Fruit fly (Drosophila melanogaster): Measurements from ENCODE around the gene CG42526.

CG42526 gene

DNA sequence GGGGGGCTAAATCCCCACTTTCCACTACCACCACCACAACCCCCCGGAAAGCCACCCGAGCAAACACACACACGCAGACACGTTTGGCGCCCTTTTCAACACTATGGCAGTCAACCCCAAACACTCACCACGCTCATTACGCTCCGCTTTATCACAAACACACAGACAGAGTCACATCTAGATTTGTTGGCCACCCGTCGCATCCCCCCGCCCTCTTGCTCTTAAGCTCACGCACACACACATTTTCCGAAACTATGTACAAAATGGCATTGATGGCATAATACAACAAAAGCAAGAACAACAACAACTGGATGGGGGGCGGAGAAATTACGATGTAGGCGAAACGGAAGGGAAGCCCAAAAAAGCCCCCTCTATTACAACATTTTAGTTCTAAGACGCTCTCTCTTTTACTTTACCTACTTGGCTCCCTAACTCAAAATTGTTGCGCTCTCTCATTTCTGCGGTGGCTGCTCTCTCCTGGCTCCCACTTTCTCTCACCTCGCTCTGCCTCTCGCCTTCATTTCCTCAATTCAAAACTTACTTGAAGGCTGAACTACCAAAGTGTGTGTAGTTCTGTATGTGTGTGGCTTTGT, 30.5 kb upstream of the CG42526 start (continued):
- TF ChIP-seq CG7372 (GFP tag; IDR thresholded peaks at IDR 0.05) (no peak), Dbx (GFP tag; IDR thresholded peaks at IDR 0.05) (0 out of 3 replicates have a peak, but pooled peaks have one; percentile 16), CG12769 (tag; optimal IDR thresholded peaks at IDR 0.05) (peak; percentile 30)

DNA sequence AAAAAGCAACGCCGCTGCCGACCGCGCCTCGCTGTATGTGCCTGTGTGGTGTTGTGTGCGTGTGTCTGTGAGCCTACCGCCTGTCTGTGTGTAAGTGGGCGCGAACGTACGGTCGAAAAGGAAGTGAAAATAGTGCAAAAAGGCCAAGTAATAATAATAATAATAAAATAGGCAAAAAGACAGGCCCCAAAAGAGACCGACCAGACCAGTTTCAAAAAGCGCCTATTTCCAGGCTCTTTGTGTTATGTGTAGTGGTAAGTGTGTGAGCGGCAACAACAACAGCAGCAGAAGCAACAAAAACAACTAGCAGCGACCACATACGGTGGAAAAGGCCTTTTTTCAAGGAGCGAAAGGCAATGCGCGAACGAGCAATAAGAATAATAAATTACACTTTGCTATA, 27.6 kb upstream of the CG42526 start:
- TF ChIP-seq cg (GFP tag; optimal IDR thresholded peaks at IDR 0.05) (peak; percentile 86), Elba2 (GFP tag; optimal IDR thresholded peaks at IDR 0.05) (peak; percentile 49), Awh (GFP tag; IDR thresholded peaks at IDR 0.05) (no peak), CG15269 (tag; optimal IDR thresholded peaks at IDR 0.05) (no peak), bsh (GFP tag; optimal IDR thresholded peaks at IDR 0.05) (peak in 1 of 2 experiments; percentile 20), pros (GFP tag; optimal IDR thresholded peaks at IDR 0.05) (no peak), chinmo (GFP tag; IDR thresholded peaks at IDR 0.05; ENCODE audit: partially characterized antibody) (0 out of 4 replicates have a peak, but pooled peaks have one; percentile 49), CG4360 (GFP tag; IDR thresholded peaks at IDR 0.05) (peak; percentile 69), CG12219 (GFP tag; optimal IDR thresholded peaks at IDR 0.05) (no peak), jing (GFP tag; optimal IDR thresholded peaks at IDR 0.05) (no peak), YL-1 (GFP tag; optimal IDR thresholded peaks at IDR 0.05) (no peak), nom (GFP tag; optimal IDR thresholded peaks at IDR 0.05) (peak; percentile 92), Jarid2 (GFP tag; optimal IDR thresholded peaks at IDR 0.05) (no peak)

DNA sequence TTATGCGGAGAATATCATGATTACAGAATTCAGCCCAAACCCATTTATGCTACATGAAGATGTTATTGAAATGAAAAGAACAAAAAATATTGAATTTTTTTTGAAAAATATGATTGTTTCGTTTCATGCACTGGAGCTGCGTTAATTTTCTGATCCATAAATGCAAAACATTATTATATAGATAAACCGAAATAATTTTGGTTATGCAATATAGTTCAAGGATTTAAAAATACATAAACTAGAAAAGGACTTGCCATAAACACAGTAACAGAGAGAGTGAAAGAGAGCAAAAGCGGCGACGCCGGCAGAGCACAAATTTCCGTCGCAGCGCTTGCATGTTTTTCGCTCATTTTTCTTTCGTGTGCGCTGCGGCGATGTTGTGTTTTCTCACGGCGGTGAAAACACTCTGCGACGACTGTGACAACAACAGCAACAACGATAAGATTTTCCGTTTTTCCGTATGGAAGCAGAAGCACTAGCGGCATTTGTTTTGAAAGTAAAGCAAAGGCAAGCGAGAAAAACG, 27.1 kb upstream of the CG42526 start:
- no peak for TF ChIP-seq CG7963 (GFP tag; IDR thresholded peaks at IDR 0.05; ENCODE audit: partially characterized antibody)
- peak; percentile 54 for TF ChIP-seq CG31365 (tag; optimal IDR thresholded peaks at IDR 0.05)
- no peak for TF ChIP-seq cg (GFP tag; optimal IDR thresholded peaks at IDR 0.05)
- TF ChIP-seq hkb (optimal IDR thresholded peaks at IDR 0.05), result no peak
- TF ChIP-seq hkb (GFP tag; IDR thresholded peaks at IDR 0.05), result peak; percentile 86
- no peak for TF ChIP-seq CG1832 (GFP tag; optimal IDR thresholded peaks at IDR 0.05)
- peak; percentile 83 for TF ChIP-seq bcd (GFP tag; optimal IDR thresholded peaks at IDR 0.05)
- TF ChIP-seq chinmo (GFP tag; IDR thresholded peaks at IDR 0.05; ENCODE audit: partially characterized antibody), result no peak
- peak; percentile 72 for TF ChIP-seq tgo (GFP tag; IDR thresholded peaks at IDR 0.05)
- TF ChIP-seq dmrt99B (tag; optimal IDR thresholded peaks at IDR 0.05), result peak; percentile 94
- TF ChIP-seq CG15479 (GFP tag; optimal IDR thresholded peaks at IDR 0.05), result peak; percentile 76
- no peak for TF ChIP-seq Hr39 (optimal IDR thresholded peaks at IDR 0.05)
- peak; percentile 87 for TF ChIP-seq Med (GFP tag)
- peak; percentile 9 for TF ChIP-seq wek (GFP tag; optimal IDR thresholded peaks at IDR 0.05)
- peak; percentile 90 for TF ChIP-seq BtbVII (GFP tag; optimal IDR thresholded peaks at IDR 0.05)
- peak; percentile 76 for TF ChIP-seq gro (GFP tag; optimal IDR thresholded peaks at IDR 0.05)
- peak; percentile 82 for TF ChIP-seq lbe (GFP tag; optimal IDR thresholded peaks at IDR 0.05)
- TF ChIP-seq Rfx (GFP tag; IDR thresholded peaks at IDR 0.05), result peak; percentile 82
- TF ChIP-seq da (GFP tag; optimal IDR thresholded peaks at IDR 0.05), result no peak
- TF ChIP-seq CG14860 (GFP tag; IDR thresholded peaks at IDR 0.05; ENCODE audit: partially characterized antibody), result no peak
- TF ChIP-seq run (tag; optimal IDR thresholded peaks at IDR 0.05), result peak; percentile 89
- TF ChIP-seq dimm (GFP tag; IDR thresholded peaks at IDR 0.05), result no peak
- TF ChIP-seq maf-S (GFP tag; optimal IDR thresholded peaks at IDR 0.05), result peak; percentile 84
- peak; percentile 58; the same call in 1 of the 2 replicates for TF ChIP-seq ara (GFP tag; IDR thresholded peaks at IDR 0.05)
- peak; percentile 80 for TF ChIP-seq CG1603 (tag; optimal IDR thresholded peaks at IDR 0.05)
- peak; percentile 74 to 98 for TF ChIP-seq Pdp1 (GFP tag; optimal IDR thresholded peaks at IDR 0.05)
- TF ChIP-seq Mes4 (GFP tag; optimal IDR thresholded peaks at IDR 0.05), result peak; percentile 65
- peak; percentile 60 for TF ChIP-seq CG12236 (GFP tag; optimal IDR thresholded peaks at IDR 0.05)
- peak; percentile 10; the same call in 1 of the 2 replicates for TF ChIP-seq CG10321 (GFP tag; IDR thresholded peaks at IDR 0.05)
- peak; percentile 9; the same call in 1 of the 2 replicates for TF ChIP-seq NFAT (GFP tag; IDR thresholded peaks at IDR 0.05)
- TF ChIP-seq CG3065 (GFP tag; optimal IDR thresholded peaks at IDR 0.05), result peak; percentile 67
- peak; percentile 93 for TF ChIP-seq CG18599 (GFP tag; optimal IDR thresholded peaks at IDR 0.05)
